Worm (Caenorhabditis elegans) whole organism, L3 larva: ENCODE data around the gene cnc-4.

ENCODE experiments used
- R02D3.7 ChIP-seq: fragments of 150-350 bp; optimal IDR thresholded peaks from 2 replicates; lab custom pipeline; 2014; ENCODE audit warnings: missing biosample characterization, missing genetic modification characterization
- ZK546.5 ChIP-seq: sonication (generic microtip); optimal IDR thresholded peaks from 2 replicates; lab custom pipeline; 2017; ENCODE audit warnings: missing biosample characterization, missing genetic modification characterization
- aly-2 ChIP-seq: fragments of 150-350 bp; optimal IDR thresholded peaks from 2 replicates; lab custom pipeline; 2014; ENCODE audit warnings: missing biosample characterization, missing genetic modification characterization
- ama-1 ChIP-seq: fragments of 150-350 bp; optimal IDR thresholded peaks from 2 replicates; lab custom pipeline; 2018
- ceh-16 ChIP-seq: sonication (generic microtip); optimal IDR thresholded peaks from 2 replicates; lab custom pipeline; 2017; ENCODE audit warnings: missing biosample characterization, missing genetic modification characterization
- ceh-28 ChIP-seq: fragments of 150-350 bp; optimal IDR thresholded peaks from 2 replicates; lab custom pipeline; 2014; ENCODE audit warnings: missing biosample characterization, missing genetic modification reagents, missing genetic modification characterization
- ceh-82 ChIP-seq: fragments of 150-350 bp; optimal IDR thresholded peaks from 2 replicates; lab custom pipeline; 2014; ENCODE audit warnings: missing biosample characterization, missing genetic modification characterization
- daf-12 ChIP-seq: fragments of 150-350 bp; optimal IDR thresholded peaks from 2 replicates; lab custom pipeline; 2014; ENCODE audit warnings: missing biosample characterization, missing genetic modification reagents, missing genetic modification characterization
- elt-2 ChIP-seq: sonication (generic microtip); optimal IDR thresholded peaks from 2 replicates; lab custom pipeline; 2016; ENCODE audit warnings: missing genetic modification reagents, mild to moderate bottlenecking, missing genetic modification characterization, missing compliant biosample characterization
- eor-1 ChIP-seq, 2 experiments: fragments of 150-350 bp; optimal IDR thresholded peaks; 2 replicates each; lab custom pipeline; 2014 to 2018; ENCODE audit warnings: missing biosample characterization in 2 of 2, missing genetic modification characterization in 2 of 2
- fkh-10 ChIP-seq: sonication (generic microtip); optimal IDR thresholded peaks from 2 replicates; lab custom pipeline; 2017; ENCODE audit warnings: missing biosample characterization, missing genetic modification reagents, missing genetic modification characterization
- fos-1 ChIP-seq: fragments of 150-350 bp; optimal IDR thresholded peaks from 2 replicates; lab custom pipeline; 2014; ENCODE audit warnings: missing biosample characterization, missing genetic modification characterization
- hmg-11 ChIP-seq: sonication (generic microtip); optimal IDR thresholded peaks from 2 replicates; lab custom pipeline; 2016; ENCODE audit warnings: missing genetic modification characterization, missing compliant biosample characterization
- jun-1 ChIP-seq: fragments of 150-350 bp; optimal IDR thresholded peaks from 2 replicates; lab custom pipeline; 2014; ENCODE audit warnings: missing biosample characterization, missing genetic modification reagents, missing genetic modification characterization
- lin-39 ChIP-seq: fragments of 150-350 bp; optimal IDR thresholded peaks from 2 replicates; lab custom pipeline; 2018; ENCODE audit warnings: missing biosample characterization, missing genetic modification reagents, missing genetic modification characterization
- lsy-12 ChIP-seq: sonication (generic microtip); optimal IDR thresholded peaks from 2 replicates; lab custom pipeline; 2016; ENCODE audit warnings: mild to moderate bottlenecking, missing genetic modification characterization, missing compliant biosample characterization
- mdl-1 ChIP-seq: fragments of 150-350 bp; optimal IDR thresholded peaks from 2 replicates; lab custom pipeline; 2014; ENCODE audit warnings: missing biosample characterization, missing genetic modification characterization
- mml-1 ChIP-seq: fragments of 150-350 bp; sonication (generic microtip); optimal IDR thresholded peaks from 3 replicates; lab custom pipeline; 2014; ENCODE audit warnings: missing biosample characterization, missing genetic modification characterization
- nhr-237 ChIP-seq: fragments of 150-350 bp; optimal IDR thresholded peaks from 2 replicates; lab custom pipeline; 2014; ENCODE audit warnings: missing biosample characterization, missing genetic modification characterization
- nhr-25 ChIP-seq: sonication (generic microtip); optimal IDR thresholded peaks from 2 replicates; lab custom pipeline; 2017; ENCODE audit warnings: missing biosample characterization, missing genetic modification characterization
- nhr-28 ChIP-seq: fragments of 150-350 bp; optimal IDR thresholded peaks from 2 replicates; lab custom pipeline; 2014; ENCODE audit warnings: missing biosample characterization, missing genetic modification characterization
- nhr-43 ChIP-seq: sonication (generic microtip); optimal IDR thresholded peaks from 2 replicates; lab custom pipeline; 2016; ENCODE audit warnings: mild to moderate bottlenecking, missing genetic modification characterization, missing compliant biosample characterization; ENCODE audit not compliant: poor library complexity, severe bottlenecking
- nhr-67 ChIP-seq: fragments of 150-350 bp; optimal IDR thresholded peaks from 2 replicates; lab custom pipeline; 2014; ENCODE audit warnings: missing biosample characterization, missing genetic modification characterization
- pha-4 ChIP-seq: fragments of 150-350 bp; optimal IDR thresholded peaks from 2 replicates; lab custom pipeline; 2014; ENCODE audit warnings: missing biosample characterization, missing genetic modification reagents, missing genetic modification characterization
- pqm-1 ChIP-seq: fragments of 150-350 bp; optimal IDR thresholded peaks from 2 replicates; lab custom pipeline; 2017; ENCODE audit warnings: missing biosample characterization, missing genetic modification characterization, inconsistent platforms
- sea-2 ChIP-seq: fragments of 150-350 bp; sonication (generic microtip); optimal IDR thresholded peaks from 4 replicates; lab custom pipeline; 2014; ENCODE audit warnings: missing biosample characterization, missing genetic modification reagents, missing genetic modification characterization
- skn-1 ChIP-seq: fragments of 150-350 bp; optimal IDR thresholded peaks from 2 replicates; lab custom pipeline; 2014; ENCODE audit warnings: missing biosample characterization, missing genetic modification characterization
- snpc-4 ChIP-seq: fragments of 150-350 bp; optimal IDR thresholded peaks from 2 replicates; lab custom pipeline; 2014; ENCODE audit warnings: missing biosample characterization, missing genetic modification characterization
- tbx-2 ChIP-seq: sonication (generic microtip); optimal IDR thresholded peaks from 2 replicates; lab custom pipeline; 2016; ENCODE audit warnings: mild to moderate bottlenecking, missing genetic modification characterization, missing compliant biosample characterization
- unc-39 ChIP-seq: sonication (generic microtip); optimal IDR thresholded peaks from 4 replicates; lab custom pipeline; 2017; ENCODE audit warnings: missing biosample characterization, missing genetic modification characterization
- ztf-11 ChIP-seq: fragments of 150-350 bp; optimal IDR thresholded peaks from 2 replicates; lab custom pipeline; 2014; ENCODE audit warnings: missing biosample characterization, missing genetic modification characterization
- ztf-4 ChIP-seq: fragments of 150-350 bp; optimal IDR thresholded peaks from 2 replicates; lab custom pipeline; 2014; ENCODE audit warnings: missing biosample characterization, missing genetic modification characterization

cnc-4 gene

ce11 chrV:1447079-1447478, at the start of gene cnc-4:
cnc-4 (plus strand) TSS chrV:1447195.
- no peak for TF ChIP-seq fkh-10 (GFP tag; lab: Kevin White, UChicago)
- TF ChIP-seq ceh-16 (tag; lab: Kevin White, UChicago): no peak
- TF ChIP-seq mml-1: no peak
- TF ChIP-seq fos-1 (tag; lab: Kevin White, UChicago): no peak
- TF ChIP-seq nhr-25 (tag; lab: Kevin White, UChicago): no peak
- TF ChIP-seq pqm-1 (tag; lab: Kevin White, UChicago): no peak
- no peak for TF ChIP-seq sea-2 (GFP tag; lab: Kevin White, UChicago)
- TF ChIP-seq pha-4: no peak
- TF ChIP-seq ztf-11 (tag; lab: Kevin White, UChicago): no peak
- TF ChIP-seq ztf-4: no peak
- no peak for TF ChIP-seq jun-1 (tag; lab: Kevin White, UChicago)
- TF ChIP-seq nhr-237 (tag; lab: Kevin White, UChicago): no peak
- no peak for TF ChIP-seq unc-39 (tag; lab: Kevin White, UChicago)
- TF ChIP-seq R02D3.7 (tag; lab: Kevin White, UChicago): no peak
- TF ChIP-seq ZK546.5 (tag; lab: Kevin White, UChicago): no peak
- no peak for TF ChIP-seq skn-1
- no peak for TF ChIP-seq ceh-82 (tag; lab: Kevin White, UChicago)
- no peak for TF ChIP-seq mdl-1 (tag; lab: Kevin White, UChicago)
- no peak for TF ChIP-seq nhr-28 (tag; lab: Kevin White, UChicago)

- TF ChIP-seq lin-39 (tag; lab: Kevin White, UChicago): no peak
- TF ChIP-seq ama-1 (lab: Kevin White, UChicago): no peak
- TF ChIP-seq skn-1: no peak
- no peak for TF ChIP-seq eor-1 (tag; optimal IDR thresholded peaks at IDR 0.05; lab: Kevin White, UChicago)
- no peak for TF ChIP-seq snpc-4 (tag; lab: Kevin White, UChicago)
- no peak for TF ChIP-seq nhr-67 (tag; lab: Kevin White, UChicago)
- TF ChIP-seq, all 47 proteins: peak for 0
Measured at ce11 chrV:1408116-1408515, 38.9 kb upstream of the cnc-4 start.

- no peak for TF ChIP-seq ceh-16 (tag; lab: Kevin White, UChicago)
- TF ChIP-seq hmg-11 (tag; lab: Kevin White, UChicago): no peak
- no peak for TF ChIP-seq tbx-2 (tag; lab: Kevin White, UChicago)
- TF ChIP-seq mdl-1 (tag; lab: Kevin White, UChicago): no peak
- no peak for TF ChIP-seq aly-2 (tag; lab: Kevin White, UChicago)
- no peak for TF ChIP-seq sea-2 (GFP tag; lab: Kevin White, UChicago)
- TF ChIP-seq lsy-12 (tag; lab: Kevin White, UChicago): no peak
Measured at ce11 chrV:1410727-1411126, 36.3 kb upstream of the cnc-4 start.

- no peak for TF ChIP-seq sea-2 (GFP tag; lab: Kevin White, UChicago)
- no peak for TF ChIP-seq fos-1 (tag; lab: Kevin White, UChicago)
- TF ChIP-seq mml-1: no peak
Measured at ce11 chrV:1411459-1411858, 35.5 kb upstream of the cnc-4 start, which contains the start of gene snt-5. snt-5 (minus strand) TSS chrV:1411559.

ce11 chrV:1414615-1415433, 32.2 kb upstream of the cnc-4 start:
- no peak for TF ChIP-seq ceh-28 (tag; lab: Kevin White, UChicago)
- TF ChIP-seq pqm-1 (tag; lab: Kevin White, UChicago): peak; percentile 42
- peak; percentile 81 for TF ChIP-seq elt-2 (tag; lab: Kevin White, UChicago)

ce11 chrV:1416154-1416553, 30.8 kb upstream of the cnc-4 start:
- TF ChIP-seq ZK546.5 (tag; lab: Kevin White, UChicago): no peak
- no peak for TF ChIP-seq ztf-4
- no peak for TF ChIP-seq ceh-16 (tag; lab: Kevin White, UChicago)
- TF ChIP-seq nhr-237 (tag; lab: Kevin White, UChicago): no peak
- no peak for TF ChIP-seq nhr-43 (tag; lab: Kevin White, UChicago)
- TF ChIP-seq unc-39 (tag; lab: Kevin White, UChicago): no peak
- no peak for TF ChIP-seq mml-1
- TF ChIP-seq eor-1 (tag; optimal IDR thresholded peaks at IDR 0.05; lab: Kevin White, UChicago): no peak
- no peak for TF ChIP-seq jun-1 (tag; lab: Kevin White, UChicago)
- TF ChIP-seq daf-12 (tag; lab: Kevin White, UChicago): no peak
- TF ChIP-seq pqm-1 (tag; lab: Kevin White, UChicago): no peak
- TF ChIP-seq lsy-12 (tag; lab: Kevin White, UChicago): no peak
